Worm (Caenorhabditis elegans) whole organism, L2 larva: Measurements from ENCODE around the gene W04H10.2.

Experiments
- C34F6.9 ChIP-seq: fragments of 150-350 bp; optimal IDR thresholded peaks from 2 replicates; lab custom pipeline; 2014; ENCODE audit warnings: missing biosample characterization, missing genetic modification characterization
- F13H6.1 ChIP-seq: sonication (generic microtip); optimal IDR thresholded peaks from 2 replicates; lab custom pipeline; 2016; ENCODE audit warnings: missing genetic modification characterization, missing compliant biosample characterization
- R02D3.7 ChIP-seq: fragments of 150-350 bp; optimal IDR thresholded peaks from 2 replicates; lab custom pipeline; 2014; ENCODE audit warnings: missing biosample characterization, missing genetic modification characterization
- ZK546.5 ChIP-seq: sonication (generic microtip); optimal IDR thresholded peaks from 2 replicates; lab custom pipeline; 2017; ENCODE audit warnings: missing biosample characterization, missing genetic modification characterization
- alr-1 ChIP-seq: fragments of 150-350 bp; optimal IDR thresholded peaks from 2 replicates; lab custom pipeline; 2014; ENCODE audit warnings: missing biosample characterization, missing genetic modification characterization
- aly-2 ChIP-seq: fragments of 150-350 bp; optimal IDR thresholded peaks from 2 replicates; lab custom pipeline; 2014; ENCODE audit warnings: missing biosample characterization, missing genetic modification characterization
- blmp-1 ChIP-seq: sonication (generic microtip); optimal IDR thresholded peaks from 2 replicates; lab custom pipeline; 2017; ENCODE audit warnings: missing genetic modification characterization, mild to moderate bottlenecking, missing compliant biosample characterization, antibody characterized with exemption, moderate library complexity; ENCODE audit not compliant: insufficient read depth
- ceh-16 ChIP-seq: fragments of 150-350 bp; optimal IDR thresholded peaks from 2 replicates; lab custom pipeline; 2014; ENCODE audit warnings: missing biosample characterization, missing genetic modification characterization
- ceh-82 ChIP-seq: fragments of 150-350 bp; optimal IDR thresholded peaks from 2 replicates; lab custom pipeline; 2014; ENCODE audit warnings: missing biosample characterization, missing genetic modification characterization
- dmd-4 ChIP-seq: sonication (generic microtip); optimal IDR thresholded peaks from 2 replicates; lab custom pipeline; 2017; ENCODE audit warnings: missing biosample characterization, missing genetic modification characterization
- egl-27 ChIP-seq: sonication (generic microtip); optimal IDR thresholded peaks from 3 replicates; lab custom pipeline; 2017; ENCODE audit warnings: missing biosample characterization, missing genetic modification reagents, missing genetic modification characterization
- elt-1 ChIP-seq: fragments of 150-350 bp; optimal IDR thresholded peaks from 2 replicates; lab custom pipeline; 2014; ENCODE audit warnings: missing biosample characterization, missing genetic modification characterization
- gmeb-1 ChIP-seq: fragments of 150-350 bp; optimal IDR thresholded peaks from 2 replicates; lab custom pipeline; 2014; ENCODE audit warnings: missing biosample characterization, missing genetic modification characterization
- lsy-2 ChIP-seq, 2 experiments: fragments of 150-350 bp in 1 of 2; sonication (generic microtip) in 1 of 2; optimal IDR thresholded peaks; 2 replicates each; lab custom pipeline; 2014 to 2017; ENCODE audit warnings: missing biosample characterization in 2 of 2, missing genetic modification characterization in 2 of 2
- mab-5 ChIP-seq: fragments of 150-350 bp; optimal IDR thresholded peaks from 2 replicates; lab custom pipeline; 2014; ENCODE audit warnings: missing biosample characterization, missing genetic modification characterization
- mbf-1 ChIP-seq: sonication (generic microtip); optimal IDR thresholded peaks from 2 replicates; lab custom pipeline; 2017; ENCODE audit warnings: missing biosample characterization, missing genetic modification characterization
- mdl-1 ChIP-seq, 2 experiments: fragments of 150-350 bp in 1 of 2; sonication (generic microtip) in 1 of 2; optimal IDR thresholded peaks; 2 replicates each; lab custom pipeline; 2017; ENCODE audit warnings: missing biosample characterization in 2 of 2, missing genetic modification characterization in 2 of 2
- nhr-11 ChIP-seq: fragments of 150-350 bp; optimal IDR thresholded peaks from 2 replicates; lab custom pipeline; 2014; ENCODE audit warnings: missing biosample characterization, missing genetic modification characterization
- nhr-12 ChIP-seq: fragments of 150-350 bp; optimal IDR thresholded peaks from 2 replicates; lab custom pipeline; 2014; ENCODE audit warnings: missing biosample characterization, missing genetic modification characterization
- nhr-129 ChIP-seq: fragments of 150-350 bp; optimal IDR thresholded peaks from 2 replicates; lab custom pipeline; 2014; ENCODE audit warnings: missing biosample characterization, missing genetic modification characterization
- nhr-21 ChIP-seq: fragments of 150-350 bp; optimal IDR thresholded peaks from 2 replicates; lab custom pipeline; 2014; ENCODE audit warnings: missing biosample characterization, missing genetic modification characterization
- nhr-23 ChIP-seq: fragments of 150-350 bp; optimal IDR thresholded peaks from 2 replicates; lab custom pipeline; 2014; ENCODE audit warnings: missing biosample characterization, missing genetic modification reagents, missing genetic modification characterization
- nhr-237 ChIP-seq: fragments of 150-350 bp; optimal IDR thresholded peaks from 2 replicates; lab custom pipeline; 2014; ENCODE audit warnings: missing biosample characterization, missing genetic modification characterization
- nhr-25 ChIP-seq: fragments of 150-350 bp; sonication (generic microtip); optimal IDR thresholded peaks from 3 replicates; lab custom pipeline; 2014; ENCODE audit warnings: missing biosample characterization, missing genetic modification characterization
- peb-1 ChIP-seq: fragments of 150-350 bp; optimal IDR thresholded peaks from 2 replicates; lab custom pipeline; 2014; ENCODE audit warnings: missing biosample characterization, missing genetic modification characterization
- sem-4 ChIP-seq: fragments of 150-350 bp; optimal IDR thresholded peaks from 2 replicates; lab custom pipeline; 2014; ENCODE audit warnings: missing biosample characterization, missing genetic modification reagents, missing genetic modification characterization
- skn-1 ChIP-seq: sonication (generic microtip); optimal IDR thresholded peaks from 2 replicates; lab custom pipeline; 2017; ENCODE audit warnings: missing biosample characterization, missing genetic modification characterization
- sma-9 ChIP-seq, 2 experiments: fragments of 150-350 bp in 1 of 2; sonication (generic microtip) in 1 of 2; optimal IDR thresholded peaks; 2 replicates each; lab custom pipeline; 2014 to 2016; ENCODE audit warnings: missing genetic modification characterization in 2 of 2, mild to moderate bottlenecking in 1 of 2, missing biosample characterization in 1 of 2, missing compliant biosample characterization in 1 of 2, missing genetic modification reagents in 1 of 2, moderate library complexity in 1 of 2
- snpc-4 ChIP-seq: fragments of 150-350 bp; optimal IDR thresholded peaks from 2 replicates; lab custom pipeline; 2014; ENCODE audit warnings: missing biosample characterization, missing genetic modification characterization
- unc-39 ChIP-seq: fragments of 150-350 bp; optimal IDR thresholded peaks from 2 replicates; lab custom pipeline; 2014; ENCODE audit warnings: missing biosample characterization, missing genetic modification characterization
- unc-55 ChIP-seq: fragments of 150-350 bp; sonication (generic microtip); optimal IDR thresholded peaks from 3 replicates; lab custom pipeline; 2014; ENCODE audit warnings: missing biosample characterization, missing genetic modification reagents, missing genetic modification characterization
- unc-62 ChIP-seq: fragments of 150-350 bp; optimal IDR thresholded peaks from 2 replicates; lab custom pipeline; 2014; ENCODE audit warnings: missing biosample characterization, missing genetic modification reagents, missing genetic modification characterization
- zag-1 ChIP-seq: fragments of 150-350 bp; optimal IDR thresholded peaks from 2 replicates; lab custom pipeline; 2014; ENCODE audit warnings: missing biosample characterization, missing genetic modification characterization
- ztf-1 ChIP-seq: fragments of 200-800 bp; sonication (Bioruptor generic); conservative IDR thresholded peaks from 2 replicates; pipeline ENCODE4 v1.3.6; 2022; ENCODE audit warnings: missing genetic modification characterization, missing compliant biosample characterization
- ztf-11 ChIP-seq: sonication (generic microtip); optimal IDR thresholded peaks from 2 replicates; lab custom pipeline; 2017; ENCODE audit warnings: missing biosample characterization, missing genetic modification characterization
- ztf-4 ChIP-seq: fragments of 150-350 bp; optimal IDR thresholded peaks from 2 replicates; lab custom pipeline; 2014; ENCODE audit warnings: missing biosample characterization, missing genetic modification characterization

Gene W04H10.2

ce11 chrII:625926-626325 is 20.6 kb downstream of the W04H10.2 start (continued):
- TF ChIP-seq mdl-1 (tag; optimal IDR thresholded peaks at IDR 0.05; lab: Kevin White, UChicago) = no peak
- no peak for TF ChIP-seq alr-1
- no peak for TF ChIP-seq aly-2
- no peak for TF ChIP-seq nhr-237
- TF ChIP-seq ZK546.5 (tag; lab: Kevin White, UChicago) = no peak
- peak; percentile 4 for TF ChIP-seq blmp-1 (tag; lab: Kevin White, UChicago)
- TF ChIP-seq ztf-4 = no peak
- TF ChIP-seq R02D3.7 = no peak
- TF ChIP-seq mab-5 (tag; lab: Kevin White, UChicago) = no peak
- TF ChIP-seq zag-1 = no peak
- TF ChIP-seq unc-39 (tag; lab: Kevin White, UChicago) = no peak

- TF ChIP-seq nhr-21 (tag; lab: Kevin White, UChicago) = no peak
- no peak for TF ChIP-seq alr-1
- TF ChIP-seq unc-62 (GFP tag; lab: Kevin White, UChicago) = no peak
- no peak for TF ChIP-seq zag-1
- no peak for TF ChIP-seq snpc-4 (tag; lab: Kevin White, UChicago)
- TF ChIP-seq unc-55 (GFP tag; lab: Kevin White, UChicago) = no peak
- TF ChIP-seq lsy-2 (tag; optimal IDR thresholded peaks at IDR 0.05; lab: Kevin White, UChicago) = no peak
- no peak for TF ChIP-seq nhr-12 (tag; lab: Kevin White, UChicago)
- TF ChIP-seq nhr-11 (tag; lab: Kevin White, UChicago) = no peak
- TF ChIP-seq dmd-4 (tag; lab: Kevin White, UChicago) = no peak
- no peak for TF ChIP-seq unc-39 (tag; lab: Kevin White, UChicago)
- no peak for TF ChIP-seq ztf-1
- TF ChIP-seq ZK546.5 (tag; lab: Kevin White, UChicago) = no peak
- no peak for TF ChIP-seq sma-9 (GFP tag; optimal IDR thresholded peaks at IDR 0.05; lab: Kevin White, UChicago)
- TF ChIP-seq sma-9 (tag; optimal IDR thresholded peaks at IDR 0.05; lab: Kevin White, UChicago) = no peak
- TF ChIP-seq peb-1 (tag; lab: Kevin White, UChicago) = no peak
- no peak for TF ChIP-seq blmp-1 (tag; lab: Kevin White, UChicago)
These were observed 21.8 kb downstream of the W04H10.2 start, which contains the start of gene arrd-1 for ce11 chrII:627205-627604. arrd-1 (plus strand) TSS chrII:627505.

ce11 chrII:627913-628312 is 22.5 kb downstream of the W04H10.2 start:
- TF ChIP-seq unc-39 (tag; lab: Kevin White, UChicago) = no peak
- no peak for TF ChIP-seq sma-9 (GFP tag; optimal IDR thresholded peaks at IDR 0.05; lab: Kevin White, UChicago)
- no peak for TF ChIP-seq sma-9 (tag; optimal IDR thresholded peaks at IDR 0.05; lab: Kevin White, UChicago)
- no peak for TF ChIP-seq F13H6.1 (tag; lab: Kevin White, UChicago)
- TF ChIP-seq nhr-129 (tag; lab: Kevin White, UChicago) = no peak
- TF ChIP-seq gmeb-1 (tag; lab: Kevin White, UChicago) = no peak
- no peak for TF ChIP-seq lsy-2 (tag; optimal IDR thresholded peaks at IDR 0.05; lab: Kevin White, UChicago)
- TF ChIP-seq nhr-25 (tag; lab: Kevin White, UChicago) = no peak
- TF ChIP-seq dmd-4 (tag; lab: Kevin White, UChicago) = no peak
- no peak for TF ChIP-seq aly-2
- no peak for TF ChIP-seq nhr-237
- no peak for TF ChIP-seq elt-1
- no peak for TF ChIP-seq ztf-11 (tag; lab: Kevin White, UChicago)
- TF ChIP-seq blmp-1 (tag; lab: Kevin White, UChicago) = no peak
- TF ChIP-seq nhr-23 = no peak
- no peak for TF ChIP-seq sem-4 (tag; lab: Kevin White, UChicago)
- no peak for TF ChIP-seq ztf-1
- TF ChIP-seq egl-27 = no peak
- TF ChIP-seq mbf-1 = no peak
- TF ChIP-seq C34F6.9 (tag; lab: Kevin White, UChicago) = no peak
- TF ChIP-seq snpc-4 (tag; lab: Kevin White, UChicago) = no peak

- TF ChIP-seq R02D3.7 = no peak
- TF ChIP-seq sma-9 (GFP tag; optimal IDR thresholded peaks at IDR 0.05; lab: Kevin White, UChicago) = no peak
- no peak for TF ChIP-seq sma-9 (tag; optimal IDR thresholded peaks at IDR 0.05; lab: Kevin White, UChicago)
- TF ChIP-seq C34F6.9 (tag; lab: Kevin White, UChicago) = no peak
- no peak for TF ChIP-seq nhr-25 (tag; lab: Kevin White, UChicago)
- TF ChIP-seq blmp-1 (tag; lab: Kevin White, UChicago) = no peak
- no peak for TF ChIP-seq ceh-16 (tag; lab: Kevin White, UChicago)
- no peak for TF ChIP-seq nhr-12 (tag; lab: Kevin White, UChicago)
- no peak for TF ChIP-seq skn-1 (tag; lab: Kevin White, UChicago)
- TF ChIP-seq aly-2 = no peak
- TF ChIP-seq nhr-129 (tag; lab: Kevin White, UChicago) = no peak
- no peak for TF ChIP-seq ceh-82
- no peak for TF ChIP-seq lsy-2 (tag; optimal IDR thresholded peaks at IDR 0.05; lab: Kevin White, UChicago)
These were observed 28.6 kb downstream of the W04H10.2 start, which contains the start of gene T04B8.1 for ce11 chrII:633984-634383. T04B8.1 (plus strand) TSS chrII:634284.
